Fruit fly (Drosophila melanogaster) whole organism, wandering third instar larva: ENCODE results near the gene fwd.

Experiments used
- Abd-B ChIP-seq: fragments of >200 bp; optimal IDR thresholded peaks from 2 replicates; lab custom pipeline; 2017; ENCODE audit warnings: missing biosample characterization, missing genetic modification characterization
- CG32264 ChIP-seq: fragments of 200-800 bp; sonication (Bioruptor generic); optimal IDR thresholded peaks from 2 replicates; lab custom pipeline; 2016; ENCODE audit warnings: missing biosample characterization, missing genetic modification characterization
- CG9705 ChIP-seq: fragments of 200-800 bp; sonication (Bioruptor generic); optimal IDR thresholded peaks from 2 replicates; lab custom pipeline; 2018; ENCODE audit warnings: missing biosample characterization, mild to moderate bottlenecking, missing genetic modification characterization
- CrebA ChIP-seq: fragments of 200-800 bp; sonication (Bioruptor generic); optimal IDR thresholded peaks from 2 replicates; lab custom pipeline; 2016; ENCODE audit warnings: missing biosample characterization, mild to moderate bottlenecking, missing genetic modification characterization, borderline replicate concordance
- Dfd ChIP-seq: fragments of >200 bp; optimal IDR thresholded peaks from 2 replicates; lab custom pipeline; 2017; ENCODE audit warnings: missing biosample characterization, missing genetic modification characterization
- GATAd ChIP-seq: sonication (Bioruptor generic); optimal IDR thresholded peaks from 2 replicates; lab custom pipeline; 2016; ENCODE audit warnings: missing biosample characterization, missing genetic modification characterization
- HLH106 ChIP-seq: fragments of 200-800 bp; optimal IDR thresholded peaks from 3 replicates; lab custom pipeline; 2019; ENCODE audit warnings: missing biosample characterization, mild to moderate bottlenecking, missing genetic modification characterization, moderate library complexity
- Hnf4 ChIP-seq: fragments of 200-800 bp; sonication (Bioruptor generic); optimal IDR thresholded peaks from 2 replicates; lab custom pipeline; 2016; ENCODE audit warnings: missing biosample characterization, mild to moderate bottlenecking, missing genetic modification characterization
- Hr78 ChIP-seq: fragments of >200 bp; optimal IDR thresholded peaks from 2 replicates; lab custom pipeline; 2017; ENCODE audit warnings: missing biosample characterization, missing genetic modification characterization
- Hr83 ChIP-seq: fragments of 200-300 bp; sonication (Bioruptor generic); optimal IDR thresholded peaks from 2 replicates; lab custom pipeline; 2016; ENCODE audit warnings: missing biosample characterization, mild to moderate bottlenecking, missing genetic modification characterization, moderate library complexity; ENCODE audit not compliant: poor library complexity, severe bottlenecking
- Jra ChIP-seq: sonication (Bioruptor generic); optimal IDR thresholded peaks from 2 replicates; lab custom pipeline; 2016; ENCODE audit warnings: missing biosample characterization, missing genetic modification characterization
- Mio ChIP-seq: sonication (Bioruptor generic); optimal IDR thresholded peaks from 2 replicates; lab custom pipeline; 2016; ENCODE audit warnings: missing biosample characterization, missing genetic modification characterization
- Myc ChIP-seq: fragments of >200 bp; optimal IDR thresholded peaks from 2 replicates; lab custom pipeline; 2017
- N ChIP-seq: fragments of >200 bp; optimal IDR thresholded peaks from 2 replicates; lab custom pipeline; 2018; ENCODE audit warnings: missing biosample characterization, missing external identifiers, missing genetic modification characterization
- OdsH ChIP-seq: fragments of 200-800 bp; sonication (Bioruptor generic); optimal IDR thresholded peaks from 2 replicates; lab custom pipeline; 2016; ENCODE audit warnings: missing biosample characterization, mild to moderate bottlenecking, missing genetic modification characterization
- Rel ChIP-seq, 2 experiments: fragments of 200-800 bp; sonication (Bioruptor generic) in 1 of 2; optimal IDR thresholded peaks; 2 replicates in 1 of 2; 3 replicates in 1 of 2; lab custom pipeline; 2016 to 2019; ENCODE audit warnings: mild to moderate bottlenecking in 2 of 2, missing biosample characterization in 2 of 2, missing genetic modification characterization in 2 of 2, moderate library complexity in 1 of 2
- Sp1 ChIP-seq: fragments of 200-800 bp; sonication (Bioruptor generic); optimal IDR thresholded peaks from 3 replicates; lab custom pipeline; 2019; ENCODE audit warnings: missing biosample characterization, mild to moderate bottlenecking, missing genetic modification characterization, moderate library complexity
- Vsx2 ChIP-seq: fragments of 200-300, 225-300 bp; sonication (Bioruptor generic); optimal IDR thresholded peaks from 2 replicates; lab custom pipeline; 2018; ENCODE audit warnings: missing biosample characterization, missing genetic modification characterization; ENCODE audit not compliant: partially characterized antibody
- br ChIP-seq: fragments of 200-800 bp; sonication (Bioruptor generic); optimal IDR thresholded peaks from 2 replicates; lab custom pipeline; 2016; ENCODE audit warnings: missing biosample characterization, missing genetic modification characterization
- brk ChIP-seq: fragments of 200-800 bp; sonication (Bioruptor generic); optimal IDR thresholded peaks from 2 replicates; lab custom pipeline; 2016; ENCODE audit warnings: missing biosample characterization, mild to moderate bottlenecking, missing genetic modification characterization
- dl ChIP-seq, 2 experiments: fragments of 175-275, 200-275 bp in 1 of 2; fragments of 200-275 bp in 1 of 2; sonication (Bioruptor generic); optimal IDR thresholded peaks; lab custom pipeline; 2018; ENCODE audit warnings: mild to moderate bottlenecking in 2 of 2, missing biosample characterization in 2 of 2, missing genetic modification characterization in 2 of 2, moderate library complexity in 2 of 2; ENCODE audit not compliant: partially characterized antibody in 2 of 2, insufficient read depth in 1 of 2
- dmrt93B ChIP-seq: fragments of 200-800 bp; sonication (Bioruptor generic); optimal IDR thresholded peaks from 2 replicates; lab custom pipeline; 2018; ENCODE audit warnings: missing biosample characterization, mild to moderate bottlenecking, missing genetic modification characterization
- dsf ChIP-seq: sonication (Bioruptor generic); optimal IDR thresholded peaks from 2 replicates; lab custom pipeline; 2016; ENCODE audit warnings: missing biosample characterization, missing genetic modification characterization, borderline replicate concordance
- ey ChIP-seq: fragments of 200-800 bp; sonication (Bioruptor generic); optimal IDR thresholded peaks from 2 replicates; lab custom pipeline; 2016; ENCODE audit warnings: missing biosample characterization, missing genetic modification characterization
- foxo ChIP-seq, 2 experiments: fragments of 200-800 bp; sonication (Bioruptor generic); optimal IDR thresholded peaks; 2 replicates in 1 of 2; 3 replicates in 1 of 2; lab custom pipeline; 2016 to 2017; ENCODE audit warnings: missing biosample characterization in 2 of 2, missing genetic modification characterization in 2 of 2
- fru ChIP-seq: fragments of 200-800 bp; sonication (Bioruptor generic); optimal IDR thresholded peaks from 3 replicates; lab custom pipeline; 2016; ENCODE audit warnings: missing biosample characterization, mild to moderate bottlenecking, missing genetic modification characterization
- h ChIP-seq: fragments of 200-800 bp; sonication (Bioruptor generic); optimal IDR thresholded peaks from 3 replicates; lab custom pipeline; 2016; ENCODE audit warnings: missing biosample characterization, mild to moderate bottlenecking, missing genetic modification characterization
- jim ChIP-seq: fragments of 175-275, 200-325 bp; sonication (Bioruptor generic); optimal IDR thresholded peaks from 2 replicates; lab custom pipeline; 2016; ENCODE audit warnings: missing biosample characterization, mild to moderate bottlenecking, missing genetic modification characterization
- lola ChIP-seq: fragments of >200 bp; optimal IDR thresholded peaks from 2 replicates; lab custom pipeline; 2017; ENCODE audit warnings: missing biosample characterization, missing genetic modification characterization
- pan ChIP-seq: fragments of >200 bp; optimal IDR thresholded peaks from 2 replicates; lab custom pipeline; 2017
- psq ChIP-seq: fragments of 200-800 bp; sonication (Bioruptor generic); optimal IDR thresholded peaks from 3 replicates; lab custom pipeline; 2017; ENCODE audit warnings: missing biosample characterization, mild to moderate bottlenecking, missing genetic modification characterization, moderate library complexity
- rgr ChIP-seq: fragments of 200-800 bp; sonication (Bioruptor generic); optimal IDR thresholded peaks from 3 replicates; lab custom pipeline; 2016; ENCODE audit warnings: missing biosample characterization, mild to moderate bottlenecking, missing genetic modification characterization
- sage ChIP-seq: fragments of 200-800 bp; sonication (Bioruptor generic); optimal IDR thresholded peaks from 2 replicates; lab custom pipeline; 2016; ENCODE audit warnings: missing biosample characterization, mild to moderate bottlenecking, missing genetic modification characterization
- sv ChIP-seq: fragments of 200-800 bp; sonication (Bioruptor generic); optimal IDR thresholded peaks from 3 replicates; lab custom pipeline; 2016; ENCODE audit warnings: missing biosample characterization, missing genetic modification characterization
- woc ChIP-seq: sonication (Bioruptor generic); optimal IDR thresholded peaks from 2 replicates; lab custom pipeline; 2016; ENCODE audit warnings: missing biosample characterization, mild to moderate bottlenecking, missing genetic modification characterization

Gene fwd

DNA sequence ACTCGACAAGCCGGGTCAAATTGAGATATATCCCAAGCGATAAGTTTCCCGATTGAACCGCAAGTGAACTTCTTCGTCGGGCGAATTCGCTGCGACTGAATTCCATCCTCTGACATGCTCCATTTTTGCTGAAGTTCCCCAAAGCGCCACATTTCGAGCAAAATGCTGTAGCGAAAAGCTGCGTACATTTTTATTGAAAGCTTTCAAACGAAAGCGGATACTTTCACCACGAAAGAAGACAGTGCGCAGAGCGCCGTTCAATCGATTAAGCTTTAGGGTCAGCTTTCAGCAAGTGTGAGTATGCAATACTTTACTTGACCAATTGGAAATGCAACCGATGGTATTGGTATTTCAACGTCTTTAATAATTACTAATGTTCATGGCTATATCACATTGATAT is 23.2 kb upstream of the fwd start, which contains the start of gene mthl10:
TSS of gene mthl10 (minus strand) at position 77 of the 400 bp plus-strand sequence.
- TF ChIP-seq foxo (GFP tag; optimal IDR thresholded peaks at IDR 0.05; lab: Kevin White, UChicago), result peak in 1 of 2 experiments; percentile 57
- TF ChIP-seq brk, result no peak
- TF ChIP-seq OdsH (GFP tag; lab: Kevin White, UChicago), result no peak
- no peak for TF ChIP-seq Rel (GFP tag; optimal IDR thresholded peaks at IDR 0.05; lab: Kevin White, UChicago)
- peak; percentile 49 for TF ChIP-seq Rel (tag; optimal IDR thresholded peaks at IDR 0.05; lab: Kevin White, UChicago)
- TF ChIP-seq h (GFP tag; lab: Kevin White, UChicago), result no peak
- no peak for TF ChIP-seq N
- TF ChIP-seq dsf (GFP tag; lab: Kevin White, UChicago), result no peak
- TF ChIP-seq CG9705 (GFP tag; lab: Kevin White, UChicago), result no peak
- no peak for TF ChIP-seq dl (GFP tag; optimal IDR thresholded peaks at IDR 0.05; lab: Kevin White, UChicago; ENCODE audit: insufficient read depth in 1 of 2, partially characterized antibody in 2 of 2)
- no peak for TF ChIP-seq pan (lab: Kevin White, UChicago)
- no peak for TF ChIP-seq GATAd
- no peak for TF ChIP-seq CG32264 (GFP tag; lab: Kevin White, UChicago)
- TF ChIP-seq Jra (GFP tag; lab: Kevin White, UChicago), result no peak
- no peak for TF ChIP-seq woc
- peak; percentile 73 for TF ChIP-seq lola (GFP tag; lab: Kevin White, UChicago)
- no peak for TF ChIP-seq Abd-B (GFP tag; lab: Kevin White, UChicago)
- TF ChIP-seq Myc (lab: Kevin White, UChicago), result peak; percentile 22
- peak; percentile 40 for TF ChIP-seq sage
- TF ChIP-seq Hr78 (GFP tag; lab: Kevin White, UChicago), result no peak
- TF ChIP-seq sv, result no peak

DNA sequence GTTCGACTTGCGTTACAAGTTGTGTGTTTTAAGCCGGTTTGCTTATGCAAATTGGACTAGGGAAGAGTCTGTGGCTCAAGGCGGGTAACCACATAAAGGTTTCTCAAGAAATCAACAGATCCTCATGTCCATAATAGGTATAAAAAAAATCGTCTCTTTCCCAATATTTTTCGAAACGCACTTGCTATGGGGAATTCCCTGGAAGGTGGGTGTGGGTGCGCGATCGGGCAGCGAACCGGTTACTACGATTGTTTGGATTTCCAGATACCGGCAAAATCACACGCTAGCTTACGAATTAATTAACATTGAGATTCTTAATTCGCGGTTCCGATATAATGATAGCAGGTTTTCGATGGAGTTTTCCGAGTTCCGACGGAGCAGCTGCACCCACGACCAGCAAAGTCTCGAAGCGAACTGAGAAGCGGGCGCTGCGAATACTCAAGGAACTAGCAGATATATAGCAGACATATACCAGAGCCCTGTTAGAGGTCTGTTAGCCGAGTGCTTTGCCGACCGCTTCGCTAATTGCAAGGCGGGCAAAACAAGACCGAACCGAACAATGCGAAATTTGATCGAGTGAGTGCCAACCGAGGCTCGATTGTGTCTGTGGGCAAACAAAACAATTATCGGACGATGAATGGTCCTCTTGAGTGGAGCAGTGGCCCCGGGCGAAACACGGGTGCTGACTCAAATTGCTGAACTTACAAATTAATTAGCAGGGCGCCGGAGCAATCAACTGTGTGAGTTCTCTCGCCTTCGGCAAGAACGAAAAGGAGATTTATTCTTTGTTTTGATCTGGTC is 21.6 kb upstream of the fwd start:
- TF ChIP-seq Vsx2 (GFP tag; lab: Kevin White, UChicago) (no peak), Sp1 (GFP tag; lab: Kevin White, UChicago) (peak; percentile 13), dl (GFP tag; optimal IDR thresholded peaks at IDR 0.05; lab: Kevin White, UChicago; ENCODE audit: insufficient read depth in 1 of 2, partially characterized antibody in 2 of 2) (no peak), CrebA (GFP tag; lab: Kevin White, UChicago) (no peak), jim (GFP tag; lab: Kevin White, UChicago) (no peak), Rel (GFP tag; optimal IDR thresholded peaks at IDR 0.05; lab: Kevin White, UChicago) (no peak), Rel (tag; optimal IDR thresholded peaks at IDR 0.05; lab: Kevin White, UChicago) (peak; percentile 92), Abd-B (GFP tag; lab: Kevin White, UChicago) (no peak), h (GFP tag; lab: Kevin White, UChicago) (peak; percentile 31), Mio (GFP tag; lab: Kevin White, UChicago) (no peak), Dfd (GFP tag; lab: Kevin White, UChicago) (no peak), OdsH (GFP tag; lab: Kevin White, UChicago) (no peak), dmrt93B (GFP tag; lab: Kevin White, UChicago) (no peak), Hr83 (GFP tag; lab: Kevin White, UChicago) (peak; percentile 7)

DNA sequence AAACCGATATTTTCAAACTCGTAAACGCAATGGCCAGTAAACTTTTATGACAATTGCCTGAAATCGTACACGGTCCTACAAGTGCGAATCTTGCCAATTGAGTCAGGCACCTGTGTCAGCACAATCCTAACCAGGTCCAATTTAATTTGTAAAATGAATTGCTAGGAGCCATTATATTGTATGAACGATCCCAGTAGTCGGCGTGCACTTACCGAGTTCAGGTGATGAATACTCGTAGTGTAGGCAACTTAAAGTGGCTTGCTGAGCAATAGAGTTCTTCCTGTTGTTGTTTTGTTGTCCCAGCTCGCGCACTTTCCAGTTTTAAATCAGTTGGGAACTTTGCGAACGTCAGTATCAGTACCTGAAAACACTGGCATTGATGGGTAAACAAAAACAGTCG is 20.9 kb upstream of the fwd start:
- TF ChIP-seq br (no peak), sv (no peak), Sp1 (GFP tag; lab: Kevin White, UChicago) (no peak), lola (GFP tag; lab: Kevin White, UChicago) (no peak), Myc (lab: Kevin White, UChicago) (no peak), h (GFP tag; lab: Kevin White, UChicago) (no peak), HLH106 (tag; lab: Kevin White, UChicago) (no peak), jim (GFP tag; lab: Kevin White, UChicago) (no peak), N (no peak)

DNA sequence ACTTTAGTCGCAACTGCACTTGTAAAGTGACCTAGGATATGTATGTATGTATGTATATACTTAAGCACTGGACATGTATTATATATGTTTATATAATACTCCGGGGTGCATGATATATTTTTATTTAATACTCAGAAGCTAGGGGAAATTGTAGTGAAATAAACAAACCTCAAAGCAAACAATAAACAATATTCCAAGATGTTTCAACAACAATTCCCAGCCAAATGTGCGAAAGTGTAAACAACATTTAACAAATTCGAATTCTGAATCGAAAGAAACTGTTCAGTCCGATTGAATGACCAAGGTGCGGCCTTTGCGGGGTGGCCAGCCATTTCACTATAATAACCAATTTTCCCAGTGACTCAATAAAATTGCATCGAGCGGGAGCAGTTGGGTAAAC is 20.4 kb upstream of the fwd start:
- no peak for TF ChIP-seq Sp1 (GFP tag; lab: Kevin White, UChicago)
- TF ChIP-seq foxo (GFP tag; optimal IDR thresholded peaks at IDR 0.05; lab: Kevin White, UChicago), result no peak
- no peak for TF ChIP-seq Hr83 (GFP tag; lab: Kevin White, UChicago)
- no peak for TF ChIP-seq dmrt93B (GFP tag; lab: Kevin White, UChicago)
- TF ChIP-seq Hnf4 (GFP tag; lab: Kevin White, UChicago), result no peak
- no peak for TF ChIP-seq fru (GFP tag; lab: Kevin White, UChicago)
- TF ChIP-seq ey (GFP tag; lab: Kevin White, UChicago), result no peak
- TF ChIP-seq rgr (GFP tag; lab: Kevin White, UChicago), result no peak
- TF ChIP-seq psq (GFP tag; lab: Kevin White, UChicago), result no peak
- TF ChIP-seq CG9705 (GFP tag; lab: Kevin White, UChicago), result no peak
- TF ChIP-seq sv, result no peak
- no peak for TF ChIP-seq sage
- no peak for TF ChIP-seq GATAd
- TF ChIP-seq Jra (GFP tag; lab: Kevin White, UChicago), result no peak
- no peak for TF ChIP-seq HLH106 (tag; lab: Kevin White, UChicago)
- TF ChIP-seq Myc (lab: Kevin White, UChicago), result no peak
- TF ChIP-seq Rel (GFP tag; optimal IDR thresholded peaks at IDR 0.05; lab: Kevin White, UChicago), result no peak
- TF ChIP-seq Rel (tag; optimal IDR thresholded peaks at IDR 0.05; lab: Kevin White, UChicago), result no peak
